Worm (Caenorhabditis elegans): ENCODE results near the gene srz-63.

Gene srz-63

ce11 chrII:1271814-1272213, 6.6 kb upstream of the srz-63 start, which contains the start of gene srw-66:
srw-66 (minus strand) TSS chrII:1271914.
- TF ChIP-seq ztf-11 (tag; optimal IDR thresholded peaks at IDR 0.05) (no peak), elt-3 (tag; optimal IDR thresholded peaks at IDR 0.05) (no peak), bed-3 (GFP tag; optimal IDR thresholded peaks at IDR 0.05) (no peak)

- TF ChIP-seq pha-4 (tag; optimal IDR thresholded peaks at IDR 0.05) (no peak), nhr-28 (tag; optimal IDR thresholded peaks at IDR 0.05) (no peak), tbx-8 (GFP tag; optimal IDR thresholded peaks at IDR 0.05) (no peak), lin-32 (GFP tag; optimal IDR thresholded peaks at IDR 0.05) (no peak), zip-8 (tag; optimal IDR thresholded peaks at IDR 0.05) (no peak), unc-62 (GFP tag; optimal IDR thresholded peaks at IDR 0.05) (no peak), ceh-39 (tag; optimal IDR thresholded peaks at IDR 0.05) (no peak), unc-39 (tag; optimal IDR thresholded peaks at IDR 0.05) (no peak), flh-1 (GFP tag; optimal IDR thresholded peaks at IDR 0.05) (no peak)
These were observed 3.0 kb upstream of the srz-63 start, which contains the start of gene Y57G7A.5 for ce11 chrII:1275439-1275838. Y57G7A.5 (minus strand) TSS chrII:1275539.

ce11 chrII:1276778-1277177, 1.7 kb upstream of the srz-63 start, which contains the start of gene Y57G7A.11:
Y57G7A.11 (minus strand) TSS chrII:1276878.
- TF ChIP-seq elt-1 (tag; optimal IDR thresholded peaks at IDR 0.05; ENCODE audit: borderline replicate concordance, insufficient read depth) (no peak), lsy-2 (tag; optimal IDR thresholded peaks at IDR 0.05) (no peak), ztf-11 (tag; optimal IDR thresholded peaks at IDR 0.05) (no peak), unc-62 (GFP tag; optimal IDR thresholded peaks at IDR 0.05) (no peak), flh-1 (GFP tag; optimal IDR thresholded peaks at IDR 0.05) (no peak), ceh-43 (GFP tag; optimal IDR thresholded peaks at IDR 0.05) (no peak), nhr-12 (tag; optimal IDR thresholded peaks at IDR 0.05) (no peak), mab-5 (tag; optimal IDR thresholded peaks at IDR 0.05) (no peak), mep-1 (tag; optimal IDR thresholded peaks at IDR 0.05) (no peak), sptf-1 (tag; optimal IDR thresholded peaks at IDR 0.05) (no peak), unc-39 (tag; optimal IDR thresholded peaks at IDR 0.05) (no peak), tbx-8 (GFP tag; optimal IDR thresholded peaks at IDR 0.05) (no peak), unc-120 (tag; optimal IDR thresholded peaks at IDR 0.05; ENCODE audit: poor library complexity, severe bottlenecking) (no peak), nhr-237 (tag; optimal IDR thresholded peaks at IDR 0.05) (no peak), ceh-83 (GFP tag; optimal IDR thresholded peaks at IDR 0.05) (no peak), nhr-28 (tag; optimal IDR thresholded peaks at IDR 0.05) (no peak)

ce11 chrII:1284985-1285384, 6.5 kb downstream of the srz-63 start:
- TF ChIP-seq zip-8 (tag; optimal IDR thresholded peaks at IDR 0.05) = no peak
- TF ChIP-seq ceh-83 (GFP tag; optimal IDR thresholded peaks at IDR 0.05) = peak; percentile 20

ce11 chrII:1285514-1285913, 7.1 kb downstream of the srz-63 start, which contains the start of the genes Y57G7A.6 and Y57G7A.3:
Y57G7A.6 (minus strand) TSS chrII:1285614.
Y57G7A.3 (plus strand) TSS chrII:1285782.
- no peak for TF ChIP-seq sptf-1 (tag; optimal IDR thresholded peaks at IDR 0.05)
- TF ChIP-seq cnd-1 (tag; optimal IDR thresholded peaks at IDR 0.05) = no peak
- no peak for TF ChIP-seq ceh-43 (GFP tag; optimal IDR thresholded peaks at IDR 0.05)

- no peak for TF ChIP-seq tbx-8 (GFP tag; optimal IDR thresholded peaks at IDR 0.05)
- no peak for TF ChIP-seq ztf-11 (tag; optimal IDR thresholded peaks at IDR 0.05)
- TF ChIP-seq flh-1 (GFP tag; optimal IDR thresholded peaks at IDR 0.05) = no peak
- no peak for TF ChIP-seq ceh-39 (tag; optimal IDR thresholded peaks at IDR 0.05)
- no peak for TF ChIP-seq cnd-1 (tag; optimal IDR thresholded peaks at IDR 0.05)
- TF ChIP-seq drap-1 (GFP tag; optimal IDR thresholded peaks at IDR 0.05) = no peak
- no peak for TF ChIP-seq nhr-2 (tag; optimal IDR thresholded peaks at IDR 0.05)
- TF ChIP-seq mls-2 (tag; optimal IDR thresholded peaks at IDR 0.05) = no peak
- no peak for TF ChIP-seq ces-1 (GFP tag; optimal IDR thresholded peaks at IDR 0.05)
- TF ChIP-seq ceh-43 (GFP tag; optimal IDR thresholded peaks at IDR 0.05) = no peak
- TF ChIP-seq mab-5 (tag; optimal IDR thresholded peaks at IDR 0.05) = no peak
- TF ChIP-seq zip-8 (tag; optimal IDR thresholded peaks at IDR 0.05) = no peak
- no peak for TF ChIP-seq unc-62 (GFP tag; optimal IDR thresholded peaks at IDR 0.05)
- TF ChIP-seq bed-3 (GFP tag; optimal IDR thresholded peaks at IDR 0.05) = no peak
These were observed 14.7 kb downstream of the srz-63 start, which contains the start of gene srz-64 for ce11 chrII:1293157-1293556. srz-64 (minus strand) TSS chrII:1293257.

- TF ChIP-seq nhr-12 (tag; optimal IDR thresholded peaks at IDR 0.05) (no peak), nhr-76 (tag; optimal IDR thresholded peaks at IDR 0.05) (no peak), flh-1 (GFP tag; optimal IDR thresholded peaks at IDR 0.05) (no peak), elt-1 (tag; optimal IDR thresholded peaks at IDR 0.05; ENCODE audit: borderline replicate concordance, insufficient read depth) (no peak), unc-39 (tag; optimal IDR thresholded peaks at IDR 0.05) (no peak), M03D4.4 (tag; optimal IDR thresholded peaks at IDR 0.05) (no peak), sptf-1 (tag; optimal IDR thresholded peaks at IDR 0.05) (no peak), cnd-1 (tag; optimal IDR thresholded peaks at IDR 0.05) (no peak), nhr-237 (tag; optimal IDR thresholded peaks at IDR 0.05) (no peak), nhr-2 (tag; optimal IDR thresholded peaks at IDR 0.05) (no peak), drap-1 (GFP tag; optimal IDR thresholded peaks at IDR 0.05) (no peak)
These were observed 17.3 kb downstream of the srz-63 start, which contains the start of gene Y57G7A.2 for ce11 chrII:1295776-1296175. Y57G7A.2 (plus strand) TSS chrII:1296076.

Data from whole organism, mixed stage, embryonic.